Worm (Caenorhabditis elegans) whole organism, young adult: ENCODE measurements around the gene hrg-7.

Source experiments
- athp-1 ChIP-seq: sonication (generic microtip); optimal IDR thresholded peaks from 2 replicates; lab custom pipeline; 2017; ENCODE audit warnings: mild to moderate bottlenecking, missing genetic modification characterization, missing compliant biosample characterization
- tbp1 ChIP-seq: fragments of 200-800 bp; sonication (Bioruptor generic); optimal IDR thresholded peaks from 2 replicates; lab custom pipeline; 2018; ENCODE audit warnings: mild to moderate bottlenecking, missing genetic modification characterization, missing compliant biosample characterization

DNA sequence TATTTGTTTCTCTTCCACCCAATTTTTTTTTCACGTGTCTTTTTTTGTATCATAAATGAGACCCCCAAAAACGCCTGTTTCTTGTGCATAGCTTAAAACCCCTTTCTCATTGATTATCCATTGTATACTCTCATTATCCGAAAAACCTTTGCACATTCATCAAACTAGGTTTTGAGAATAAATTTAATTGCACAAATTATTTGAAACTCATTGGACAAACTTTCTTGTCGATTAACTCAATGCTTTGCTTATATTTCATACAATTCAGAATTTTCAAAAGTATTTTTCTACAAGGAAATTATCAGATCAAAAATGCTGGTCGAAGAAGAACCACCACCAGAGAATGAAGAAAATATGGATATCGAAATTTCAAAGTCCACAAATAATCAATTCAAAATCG lies 37.8 kb upstream of the hrg-7 start, which contains the start of gene R11D1.1:
- no peak for TF ChIP-seq athp-1
- TF ChIP-seq tbp1 (GFP tag; lab: Kevin White, UChicago) = no peak
